Fruit fly (Drosophila melanogaster): ENCODE results near the gene Tmhs.

DNA sequence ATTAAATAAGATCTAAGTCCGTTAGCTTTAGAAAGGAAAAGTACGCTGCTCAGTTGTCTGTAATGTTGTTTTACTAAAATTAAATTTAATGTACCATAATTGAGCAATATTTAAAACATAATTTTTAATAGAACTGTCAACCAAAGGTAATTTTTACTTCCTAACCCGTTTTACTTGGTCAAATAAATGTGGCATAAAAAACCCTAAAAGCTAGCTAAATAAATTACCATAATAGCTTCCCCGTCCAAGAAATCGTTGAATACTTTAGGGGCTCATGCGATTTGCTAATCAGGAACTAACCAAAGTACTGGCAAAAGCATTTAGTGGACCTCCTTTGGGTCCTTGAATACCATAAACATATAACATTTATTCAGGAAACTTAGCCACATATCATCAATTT is 35.0 kb upstream of the Tmhs start:
- TF ChIP-seq OdsH (GFP tag; optimal IDR thresholded peaks at IDR 0.05) (no peak), psq (GFP tag; optimal IDR thresholded peaks at IDR 0.05) (no peak), sv (GFP tag; optimal IDR thresholded peaks at IDR 0.05) (no peak), Dif (GFP tag; optimal IDR thresholded peaks at IDR 0.05; ENCODE audit: partially characterized antibody) (no peak)
